Fruit fly (Drosophila melanogaster) whole organism, wandering third instar larva: ENCODE data around the gene tmod.

Experiments
- Abd-B ChIP-seq: fragments of >200 bp; optimal IDR thresholded peaks from 2 replicates; lab custom pipeline; 2017; ENCODE audit warnings: missing biosample characterization, missing genetic modification characterization
- CG32264 ChIP-seq: fragments of 200-800 bp; sonication (Bioruptor generic); optimal IDR thresholded peaks from 2 replicates; lab custom pipeline; 2016; ENCODE audit warnings: missing biosample characterization, missing genetic modification characterization
- CG9705 ChIP-seq: fragments of 200-800 bp; sonication (Bioruptor generic); optimal IDR thresholded peaks from 2 replicates; lab custom pipeline; 2018; ENCODE audit warnings: missing biosample characterization, mild to moderate bottlenecking, missing genetic modification characterization
- CrebA ChIP-seq: fragments of 200-800 bp; sonication (Bioruptor generic); optimal IDR thresholded peaks from 2 replicates; lab custom pipeline; 2016; ENCODE audit warnings: missing biosample characterization, mild to moderate bottlenecking, missing genetic modification characterization, borderline replicate concordance
- Dif ChIP-seq: fragments of 200-275, 200-300 bp; sonication (Bioruptor generic); optimal IDR thresholded peaks from 2 replicates; lab custom pipeline; 2018; ENCODE audit warnings: missing biosample characterization, missing genetic modification characterization; ENCODE audit not compliant: partially characterized antibody
- GATAd ChIP-seq: sonication (Bioruptor generic); optimal IDR thresholded peaks from 2 replicates; lab custom pipeline; 2016; ENCODE audit warnings: missing biosample characterization, missing genetic modification characterization
- HLH106 ChIP-seq: fragments of 200-800 bp; optimal IDR thresholded peaks from 3 replicates; lab custom pipeline; 2019; ENCODE audit warnings: missing biosample characterization, mild to moderate bottlenecking, missing genetic modification characterization, moderate library complexity
- Hnf4 ChIP-seq: fragments of 200-800 bp; sonication (Bioruptor generic); optimal IDR thresholded peaks from 2 replicates; lab custom pipeline; 2016; ENCODE audit warnings: missing biosample characterization, mild to moderate bottlenecking, missing genetic modification characterization
- Hr78 ChIP-seq: fragments of >200 bp; optimal IDR thresholded peaks from 2 replicates; lab custom pipeline; 2017; ENCODE audit warnings: missing biosample characterization, missing genetic modification characterization
- Hr83 ChIP-seq: fragments of 200-300 bp; sonication (Bioruptor generic); optimal IDR thresholded peaks from 2 replicates; lab custom pipeline; 2016; ENCODE audit warnings: missing biosample characterization, mild to moderate bottlenecking, missing genetic modification characterization, moderate library complexity; ENCODE audit not compliant: poor library complexity, severe bottlenecking
- Jra ChIP-seq: sonication (Bioruptor generic); optimal IDR thresholded peaks from 2 replicates; lab custom pipeline; 2016; ENCODE audit warnings: missing biosample characterization, missing genetic modification characterization
- Mio ChIP-seq: sonication (Bioruptor generic); optimal IDR thresholded peaks from 2 replicates; lab custom pipeline; 2016; ENCODE audit warnings: missing biosample characterization, missing genetic modification characterization
- Myc ChIP-seq: fragments of >200 bp; optimal IDR thresholded peaks from 2 replicates; lab custom pipeline; 2017
- OdsH ChIP-seq: fragments of 200-800 bp; sonication (Bioruptor generic); optimal IDR thresholded peaks from 2 replicates; lab custom pipeline; 2016; ENCODE audit warnings: missing biosample characterization, mild to moderate bottlenecking, missing genetic modification characterization
- Rel ChIP-seq, 2 experiments: fragments of 200-800 bp; sonication (Bioruptor generic) in 1 of 2; optimal IDR thresholded peaks; 2 replicates in 1 of 2; 3 replicates in 1 of 2; lab custom pipeline; 2016 to 2019; ENCODE audit warnings: mild to moderate bottlenecking in 2 of 2, missing biosample characterization in 2 of 2, missing genetic modification characterization in 2 of 2, moderate library complexity in 1 of 2
- Vsx2 ChIP-seq: fragments of 200-300, 225-300 bp; sonication (Bioruptor generic); optimal IDR thresholded peaks from 2 replicates; lab custom pipeline; 2018; ENCODE audit warnings: missing biosample characterization, missing genetic modification characterization; ENCODE audit not compliant: partially characterized antibody
- br ChIP-seq: fragments of 200-800 bp; sonication (Bioruptor generic); optimal IDR thresholded peaks from 2 replicates; lab custom pipeline; 2016; ENCODE audit warnings: missing biosample characterization, missing genetic modification characterization
- brk ChIP-seq: fragments of 200-800 bp; sonication (Bioruptor generic); optimal IDR thresholded peaks from 2 replicates; lab custom pipeline; 2016; ENCODE audit warnings: missing biosample characterization, mild to moderate bottlenecking, missing genetic modification characterization
- dl ChIP-seq, 2 experiments: fragments of 175-275, 200-275 bp in 1 of 2; fragments of 200-275 bp in 1 of 2; sonication (Bioruptor generic); optimal IDR thresholded peaks; lab custom pipeline; 2018; ENCODE audit warnings: mild to moderate bottlenecking in 2 of 2, missing biosample characterization in 2 of 2, missing genetic modification characterization in 2 of 2, moderate library complexity in 2 of 2; ENCODE audit not compliant: partially characterized antibody in 2 of 2, insufficient read depth in 1 of 2
- dmrt93B ChIP-seq: fragments of 200-800 bp; sonication (Bioruptor generic); optimal IDR thresholded peaks from 2 replicates; lab custom pipeline; 2018; ENCODE audit warnings: missing biosample characterization, mild to moderate bottlenecking, missing genetic modification characterization
- dsf ChIP-seq: sonication (Bioruptor generic); optimal IDR thresholded peaks from 2 replicates; lab custom pipeline; 2016; ENCODE audit warnings: missing biosample characterization, missing genetic modification characterization, borderline replicate concordance
- ey ChIP-seq: fragments of 200-800 bp; sonication (Bioruptor generic); optimal IDR thresholded peaks from 2 replicates; lab custom pipeline; 2016; ENCODE audit warnings: missing biosample characterization, missing genetic modification characterization
- foxo ChIP-seq, 2 experiments: fragments of 200-800 bp; sonication (Bioruptor generic); optimal IDR thresholded peaks; 2 replicates in 1 of 2; 3 replicates in 1 of 2; lab custom pipeline; 2016 to 2017; ENCODE audit warnings: missing biosample characterization in 2 of 2, missing genetic modification characterization in 2 of 2
- h ChIP-seq: fragments of 200-800 bp; sonication (Bioruptor generic); optimal IDR thresholded peaks from 3 replicates; lab custom pipeline; 2016; ENCODE audit warnings: missing biosample characterization, mild to moderate bottlenecking, missing genetic modification characterization
- lola ChIP-seq: fragments of >200 bp; optimal IDR thresholded peaks from 2 replicates; lab custom pipeline; 2017; ENCODE audit warnings: missing biosample characterization, missing genetic modification characterization
- pan ChIP-seq: fragments of >200 bp; optimal IDR thresholded peaks from 2 replicates; lab custom pipeline; 2017
- sage ChIP-seq: fragments of 200-800 bp; sonication (Bioruptor generic); optimal IDR thresholded peaks from 2 replicates; lab custom pipeline; 2016; ENCODE audit warnings: missing biosample characterization, mild to moderate bottlenecking, missing genetic modification characterization
- sv ChIP-seq: fragments of 200-800 bp; sonication (Bioruptor generic); optimal IDR thresholded peaks from 3 replicates; lab custom pipeline; 2016; ENCODE audit warnings: missing biosample characterization, missing genetic modification characterization
- tai ChIP-seq: sonication (Bioruptor generic); optimal IDR thresholded peaks from 2 replicates; lab custom pipeline; 2016; ENCODE audit warnings: missing biosample characterization, missing genetic modification characterization
- woc ChIP-seq: sonication (Bioruptor generic); optimal IDR thresholded peaks from 2 replicates; lab custom pipeline; 2016; ENCODE audit warnings: missing biosample characterization, mild to moderate bottlenecking, missing genetic modification characterization

tmod gene

DNA sequence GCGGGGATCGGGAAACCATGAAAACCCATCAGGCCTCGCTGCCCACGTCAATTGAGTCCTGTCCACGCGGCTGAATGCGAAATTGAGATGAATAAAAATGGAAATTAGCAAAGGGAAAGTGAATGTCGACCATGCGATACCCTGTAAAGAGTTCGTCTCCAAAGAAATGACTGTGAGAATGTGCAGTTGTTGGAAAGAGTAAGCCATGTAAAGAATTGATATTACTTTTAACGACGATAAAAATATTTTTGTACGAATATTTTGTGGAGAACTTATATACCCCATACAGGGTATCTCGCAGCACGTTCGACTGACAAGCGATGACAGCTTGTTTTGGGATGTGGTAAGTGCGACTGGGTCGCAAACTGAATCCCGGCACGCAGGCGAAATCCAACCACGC, 31.2 kb upstream of the tmod start (continued):
- TF ChIP-seq br (GFP tag; lab: Kevin White, UChicago) (peak; percentile 66), tai (GFP tag; lab: Kevin White, UChicago) (no peak), CrebA (GFP tag; lab: Kevin White, UChicago) (no peak), pan (lab: Kevin White, UChicago) (peak; percentile 18)

DNA sequence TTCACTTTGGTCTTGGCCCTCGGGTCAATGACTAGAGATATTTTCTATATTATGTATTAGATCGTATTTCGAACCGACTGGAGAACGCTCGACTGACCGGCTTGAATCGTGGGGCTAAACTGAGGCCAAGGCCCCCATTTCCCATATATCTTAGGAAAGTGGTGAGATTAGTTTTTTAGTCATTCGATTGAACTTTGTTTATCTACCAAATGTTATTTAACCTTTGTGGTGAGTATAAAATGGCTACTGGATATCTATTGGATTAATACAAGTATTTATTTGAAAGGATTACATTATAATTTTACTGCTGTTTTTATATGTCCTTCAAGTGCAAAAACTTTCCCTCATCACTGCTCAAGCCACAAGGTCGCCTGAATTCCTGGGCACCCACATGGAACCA, 29.0 kb upstream of the tmod start, which contains the start of gene CG31371:
Gene CG31371, minus strand, starts transcription at position 101 of the 400 bp plus-strand sequence.
- no peak for TF ChIP-seq CG9705 (GFP tag; lab: Kevin White, UChicago)
- no peak for TF ChIP-seq sage (GFP tag; lab: Kevin White, UChicago)
- TF ChIP-seq Dif (GFP tag; lab: Kevin White, UChicago) = no peak
- TF ChIP-seq lola (GFP tag; lab: Kevin White, UChicago) = no peak
- no peak for TF ChIP-seq brk (GFP tag; lab: Kevin White, UChicago)
- TF ChIP-seq Jra = no peak
- no peak for TF ChIP-seq ey (GFP tag; lab: Kevin White, UChicago)
- TF ChIP-seq Hr78 (GFP tag; lab: Kevin White, UChicago) = no peak
- no peak for TF ChIP-seq Rel (GFP tag; optimal IDR thresholded peaks at IDR 0.05; lab: Kevin White, UChicago)
- TF ChIP-seq Rel (tag; optimal IDR thresholded peaks at IDR 0.05; lab: Kevin White, UChicago) = no peak
- TF ChIP-seq Myc (lab: Kevin White, UChicago) = no peak

DNA sequence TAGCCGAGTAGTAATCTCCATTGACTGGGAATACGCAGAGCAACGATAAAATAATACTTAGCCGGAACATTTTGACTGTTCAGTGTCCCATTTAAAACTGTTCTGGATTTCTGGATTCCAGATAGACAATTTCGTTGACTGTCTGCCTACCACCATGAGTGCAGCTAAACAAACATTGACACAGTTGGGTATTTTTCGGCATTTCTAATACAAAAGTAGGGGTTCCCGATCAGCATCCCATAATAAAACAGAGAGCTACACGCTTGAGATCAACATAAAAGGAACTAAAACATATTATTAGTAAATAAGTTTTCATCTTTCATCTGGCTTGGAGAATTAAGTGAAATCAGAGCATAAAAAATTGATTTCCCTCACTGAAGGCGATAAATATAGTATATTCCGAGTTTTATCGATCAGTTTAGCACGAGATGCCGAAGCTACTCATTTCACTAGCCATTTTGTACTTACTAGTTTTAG, 26.8 kb upstream of the tmod start, which contains the start of the genes PH4alphaSG1 and CG15539:
Gene PH4alphaSG1, minus strand, starts transcription at position 101 of the 477 bp plus-strand sequence.
Gene CG15539, plus strand, starts transcription at position 427 of the 477 bp plus-strand sequence.
- no peak for TF ChIP-seq woc (GFP tag; lab: Kevin White, UChicago)
- no peak for TF ChIP-seq pan (lab: Kevin White, UChicago)
- no peak for TF ChIP-seq h (GFP tag; lab: Kevin White, UChicago)
- no peak for TF ChIP-seq sv (GFP tag; lab: Kevin White, UChicago)
- TF ChIP-seq br (GFP tag; lab: Kevin White, UChicago) = no peak
- TF ChIP-seq CG32264 = no peak
- no peak for TF ChIP-seq Mio (GFP tag; lab: Kevin White, UChicago)
- TF ChIP-seq Rel (GFP tag; optimal IDR thresholded peaks at IDR 0.05; lab: Kevin White, UChicago) = no peak
- TF ChIP-seq Rel (tag; optimal IDR thresholded peaks at IDR 0.05; lab: Kevin White, UChicago) = no peak
- TF ChIP-seq Abd-B = no peak
- no peak for TF ChIP-seq tai (GFP tag; lab: Kevin White, UChicago)
- no peak for TF ChIP-seq CG9705 (GFP tag; lab: Kevin White, UChicago)
- no peak for TF ChIP-seq dl (GFP tag; optimal IDR thresholded peaks at IDR 0.05; lab: Kevin White, UChicago; ENCODE audit: insufficient read depth in 1 of 2, partially characterized antibody in 2 of 2)
- no peak for TF ChIP-seq brk (GFP tag; lab: Kevin White, UChicago)
- no peak for TF ChIP-seq dmrt93B (GFP tag; lab: Kevin White, UChicago)
- TF ChIP-seq lola (GFP tag; lab: Kevin White, UChicago) = no peak
- TF ChIP-seq Myc (lab: Kevin White, UChicago) = no peak
- TF ChIP-seq OdsH (GFP tag; lab: Kevin White, UChicago) = no peak
- no peak for TF ChIP-seq Vsx2

- TF ChIP-seq Mio (GFP tag; lab: Kevin White, UChicago) = no peak
- no peak for TF ChIP-seq Myc (lab: Kevin White, UChicago)
- TF ChIP-seq CrebA (GFP tag; lab: Kevin White, UChicago) = no peak
- TF ChIP-seq HLH106 (tag; lab: Kevin White, UChicago) = no peak
- no peak for TF ChIP-seq GATAd (GFP tag; lab: Kevin White, UChicago)
- no peak for TF ChIP-seq CG32264
- no peak for TF ChIP-seq woc (GFP tag; lab: Kevin White, UChicago)
- no peak for TF ChIP-seq Hr83 (GFP tag; lab: Kevin White, UChicago)
- TF ChIP-seq tai (GFP tag; lab: Kevin White, UChicago) = no peak
- no peak for TF ChIP-seq Jra
- no peak for TF ChIP-seq lola (GFP tag; lab: Kevin White, UChicago)
- no peak for TF ChIP-seq br (GFP tag; lab: Kevin White, UChicago)
- TF ChIP-seq sage (GFP tag; lab: Kevin White, UChicago) = no peak
- no peak for TF ChIP-seq h (GFP tag; lab: Kevin White, UChicago)
- no peak for TF ChIP-seq foxo (GFP tag; optimal IDR thresholded peaks at IDR 0.05; lab: Kevin White, UChicago)
- no peak for TF ChIP-seq CG9705 (GFP tag; lab: Kevin White, UChicago)
- TF ChIP-seq Rel (GFP tag; optimal IDR thresholded peaks at IDR 0.05; lab: Kevin White, UChicago) = no peak
- no peak for TF ChIP-seq Rel (tag; optimal IDR thresholded peaks at IDR 0.05; lab: Kevin White, UChicago)
- TF ChIP-seq Hnf4 (GFP tag; lab: Kevin White, UChicago) = no peak
- TF ChIP-seq dsf (GFP tag; lab: Kevin White, UChicago) = no peak
- no peak for TF ChIP-seq dl (GFP tag; optimal IDR thresholded peaks at IDR 0.05; lab: Kevin White, UChicago; ENCODE audit: insufficient read depth in 1 of 2, partially characterized antibody in 2 of 2)
Observed at dm6 chr3R:30507723-30508122, 24.7 kb upstream of the tmod start, which contains the start of gene CG34041. CG34041 (plus strand) TSS chr3R:30508023.
